Worm (Caenorhabditis elegans) whole organism, L4 larva: ENCODE measurements around the gene nlp-58.

Source experiments
- aly-2 ChIP-seq: sonication (generic microtip); optimal IDR thresholded peaks from 2 replicates; lab custom pipeline; 2018; ENCODE audit warnings: missing biosample characterization, missing genetic modification characterization
- ama-1 ChIP-seq: fragments of 150-350 bp; optimal IDR thresholded peaks from 2 replicates; lab custom pipeline; 2014; ENCODE audit warnings: inconsistent platforms, mixed read lengths
- dmd-6 ChIP-seq: fragments of 200-800 bp; sonication (Bioruptor generic); IDR thresholded peaks from 2 replicates; pipeline ENCODE4 v1.3.6; 2022; ENCODE audit warnings: missing genetic modification reagents, missing genetic modification characterization, missing compliant biosample characterization
- dpl-1 ChIP-seq: fragments of 150-350 bp; optimal IDR thresholded peaks from 2 replicates; lab custom pipeline; 2014; ENCODE audit warnings: missing biosample characterization, missing genetic modification reagents, missing genetic modification characterization
- lin-39 ChIP-seq: fragments of 150-350 bp; optimal IDR thresholded peaks from 2 replicates; lab custom pipeline; 2014; ENCODE audit warnings: missing biosample characterization, missing genetic modification reagents, missing genetic modification characterization
- nhr-10 ChIP-seq: fragments of 150-350 bp; optimal IDR thresholded peaks from 2 replicates; lab custom pipeline; 2014; ENCODE audit warnings: missing biosample characterization, missing genetic modification characterization
- nhr-28 ChIP-seq: fragments of 150-350 bp; optimal IDR thresholded peaks from 2 replicates; lab custom pipeline; 2014; ENCODE audit warnings: missing biosample characterization, missing genetic modification characterization
- nhr-6 ChIP-seq: fragments of 150-350 bp; optimal IDR thresholded peaks from 2 replicates; lab custom pipeline; 2014; ENCODE audit warnings: missing biosample characterization, missing genetic modification characterization
- snpc-4 ChIP-seq: fragments of 150-350 bp; optimal IDR thresholded peaks from 2 replicates; lab custom pipeline; 2014; ENCODE audit warnings: missing biosample characterization, missing genetic modification characterization
- unc-39 ChIP-seq: sonication (generic microtip); optimal IDR thresholded peaks from 2 replicates; lab custom pipeline; 2017; ENCODE audit warnings: missing biosample characterization, missing genetic modification characterization

- TF ChIP-seq nhr-28 (tag; lab: Kevin White, UChicago) (no peak), dmd-6 (no peak), lin-39 (tag; lab: Kevin White, UChicago) (no peak), nhr-10 (tag; lab: Kevin White, UChicago) (no peak), unc-39 (tag; lab: Kevin White, UChicago) (no peak), nhr-6 (tag; lab: Kevin White, UChicago) (no peak), snpc-4 (tag; lab: Kevin White, UChicago) (no peak), ama-1 (lab: Kevin White, UChicago) (no peak), aly-2 (tag; lab: Kevin White, UChicago) (no peak), dpl-1 (no peak)
These were observed 29.7 kb upstream of the nlp-58 start for ce11 chrV:9978425-9978824.
